Fruit fly (Drosophila melanogaster) whole organism, prepupa: ENCODE measurements around the gene CG11999.

ENCODE experiments used
- CG3919 ChIP-seq: fragments of 200-800 bp; sonication (Bioruptor generic); optimal IDR thresholded peaks from 3 replicates; lab custom pipeline; 2016; ENCODE audit warnings: missing biosample characterization, missing genetic modification characterization
- CG4318 ChIP-seq: fragments of 200-800 bp; sonication (Bioruptor generic); optimal IDR thresholded peaks from 3 replicates; lab custom pipeline; 2017; ENCODE audit warnings: missing biosample characterization, mild to moderate bottlenecking, missing genetic modification characterization
- CG8319 ChIP-seq: fragments of 200-800 bp; sonication (Bioruptor generic); optimal IDR thresholded peaks from 3 replicates; lab custom pipeline; 2016; ENCODE audit warnings: missing biosample characterization, missing genetic modification characterization
- Ets21C ChIP-seq: fragments of 200-800 bp; sonication (Bioruptor generic); optimal IDR thresholded peaks from 3 replicates; lab custom pipeline; 2016; ENCODE audit warnings: missing biosample characterization, missing genetic modification characterization
- Met ChIP-seq: fragments of 200-800 bp; sonication (Bioruptor generic); optimal IDR thresholded peaks from 3 replicates; lab custom pipeline; 2016; ENCODE audit warnings: missing biosample characterization, missing genetic modification characterization
- Sox102F ChIP-seq: fragments of 200-800 bp; sonication (Bioruptor generic); optimal IDR thresholded peaks from 2 replicates; lab custom pipeline; 2016; ENCODE audit warnings: missing biosample characterization, mild to moderate bottlenecking, missing genetic modification characterization

- TF ChIP-seq Met (GFP tag; lab: Kevin White, UChicago) (no peak), CG4318 (GFP tag; lab: Kevin White, UChicago) (no peak), CG3919 (no peak), Sox102F (no peak), Ets21C (no peak), CG8319 (GFP tag; lab: Kevin White, UChicago) (no peak)
Observed at dm6 chr3R:5315050-5315643, 39.4 kb downstream of the CG11999 start.
